Worm (Caenorhabditis elegans) whole organism, mixed stage, embryonic: Measurements from ENCODE around the gene pyp-1.

Experiments
- lin-32 ChIP-seq: fragments of 200-800 bp; sonication (Bioruptor generic); optimal IDR thresholded peaks from 2 replicates; lab custom pipeline; 2018; ENCODE audit warnings: mild to moderate bottlenecking, missing genetic modification characterization, missing compliant biosample characterization
- lsy-2 ChIP-seq: fragments of 150-350 bp; optimal IDR thresholded peaks from 2 replicates; lab custom pipeline; 2014; ENCODE audit warnings: missing biosample characterization, missing genetic modification characterization
- mep-1 ChIP-seq: fragments of 150-350 bp; optimal IDR thresholded peaks from 2 replicates; lab custom pipeline; 2017; ENCODE audit warnings: missing biosample characterization, missing genetic modification reagents, missing genetic modification characterization, inconsistent platforms
- snpc-4 ChIP-seq: fragments of 150-350 bp; optimal IDR thresholded peaks from 2 replicates; lab custom pipeline; 2014; ENCODE audit warnings: missing biosample characterization, missing genetic modification characterization

DNA sequence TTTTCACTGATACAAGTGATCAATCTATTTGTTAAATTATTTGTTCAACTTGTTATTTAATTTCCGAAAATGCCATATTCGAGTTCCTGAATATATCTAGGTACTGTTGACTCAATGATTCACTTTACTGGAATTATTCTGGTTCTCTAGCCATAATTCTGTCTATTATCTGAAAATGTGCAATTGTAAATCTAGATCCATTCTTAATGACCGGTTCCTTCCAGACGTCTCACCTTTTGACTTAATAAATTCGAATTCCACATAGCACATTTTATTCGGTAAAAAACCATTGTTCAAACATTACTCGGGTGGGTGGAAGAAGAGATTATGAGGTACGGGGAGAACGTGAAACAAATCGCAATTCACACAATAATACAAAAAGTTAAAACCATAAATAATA is 9.3 kb downstream of the pyp-1 start:
- no peak for TF ChIP-seq snpc-4
- TF ChIP-seq mep-1 (tag; lab: Kevin White, UChicago), result no peak
- TF ChIP-seq lin-32 (GFP tag; lab: Kevin White, UChicago), result no peak
- no peak for TF ChIP-seq lsy-2 (tag; lab: Kevin White, UChicago)
